Fruit fly (Drosophila melanogaster) Kc167 (cell line): ENCODE data around the gene vanin-like.

Source experiments
- h ChIP-seq: fragments of >200 bp; optimal IDR thresholded peaks from 3 replicates; lab custom pipeline; 2018; ENCODE audit warnings: missing external identifiers
- psq ChIP-seq: fragments of >200 bp; optimal IDR thresholded peaks from 2 replicates; lab custom pipeline; 2017; ENCODE audit warnings: missing external identifiers
- ttk ChIP-seq: sonication (Bioruptor generic); optimal IDR thresholded peaks from 2 replicates; lab custom pipeline; 2017; ENCODE audit warnings: missing external identifiers

- TF ChIP-seq ttk (no peak), psq (lab: Kevin White, UChicago) (no peak), h (lab: Kevin White, UChicago) (no peak)
These were observed at the start of gene vanin-like for dm6 chrX:6202509-6202979.
